Worm (Caenorhabditis elegans) whole organism, L4 larva: ENCODE measurements around the gene R05G6.1.
A peak's percentile ranks its signal among the peaks of the same experiment; 100 is the strongest.

Source experiments
- D1046.2 ChIP-seq: fragments of 200-800 bp; sonication (Bioruptor generic); IDR thresholded peaks from 2 replicates; pipeline ENCODE4 v1.3.6; 2022; ENCODE audit warnings: missing genetic modification characterization, missing compliant biosample characterization
- F44E2.7 ChIP-seq: fragments of 200-800 bp; sonication (Bioruptor generic); IDR thresholded peaks from 2 replicates; pipeline ENCODE4 v2.1.2; 2022; ENCODE audit warnings: missing genetic modification characterization, missing compliant biosample characterization
- T20F7.1 ChIP-seq: fragments of 200-800 bp; sonication (Bioruptor generic); optimal IDR thresholded peaks from 2 replicates; lab custom pipeline; 2018; ENCODE audit warnings: mild to moderate bottlenecking, missing genetic modification characterization, missing compliant biosample characterization
- ZK337.2 ChIP-seq: fragments of 200-800 bp; sonication (Bioruptor generic); IDR thresholded peaks from 2 replicates; pipeline ENCODE4 v1.3.6; 2022; ENCODE audit warnings: missing genetic modification reagents, missing genetic modification characterization, missing compliant biosample characterization
- aha-1 ChIP-seq: fragments of 150-350 bp; peaks from one replicate; lab custom pipeline; 2014; ENCODE audit warnings: missing biosample characterization, missing genetic modification characterization
- aly-2 ChIP-seq: sonication (generic microtip); optimal IDR thresholded peaks from 2 replicates; lab custom pipeline; 2018; ENCODE audit warnings: missing biosample characterization, missing genetic modification characterization
- ama-1 ChIP-seq: fragments of 150-350 bp; optimal IDR thresholded peaks from 2 replicates; lab custom pipeline; 2014; ENCODE audit warnings: inconsistent platforms, mixed read lengths
- arid-1 ChIP-seq: fragments of 200-800 bp; sonication (Bioruptor generic); conservative IDR thresholded peaks from 2 replicates; pipeline ENCODE4 v1.3.6; 2022; ENCODE audit warnings: missing genetic modification reagents, missing genetic modification characterization, missing compliant biosample characterization
- ceh-20 ChIP-seq: fragments of 200-800 bp; sonication (Bioruptor generic); IDR thresholded peaks from 2 replicates; pipeline ENCODE4 v1.3.6; 2022; ENCODE audit warnings: missing genetic modification reagents, missing genetic modification characterization, missing compliant biosample characterization
- ceh-32 ChIP-seq: sonication (generic microtip); optimal IDR thresholded peaks from 2 replicates; lab custom pipeline; 2016; ENCODE audit warnings: mild to moderate bottlenecking, missing genetic modification characterization, missing compliant biosample characterization; ENCODE audit not compliant: poor library complexity
- ceh-44 ChIP-seq: fragments of 200-800 bp; sonication (Bioruptor generic); IDR thresholded peaks from 2 replicates; pipeline ENCODE4 v1.3.6; 2022; ENCODE audit warnings: missing genetic modification reagents, missing genetic modification characterization, missing compliant biosample characterization
- ces-1 ChIP-seq: fragments of 150-350 bp; sonication (generic microtip); optimal IDR thresholded peaks from 4 replicates; lab custom pipeline; 2014; ENCODE audit warnings: missing biosample characterization, missing genetic modification reagents, missing genetic modification characterization
- daf-12 ChIP-seq: fragments of 150-350 bp; optimal IDR thresholded peaks from 2 replicates; lab custom pipeline; 2014; ENCODE audit warnings: missing biosample characterization, missing genetic modification reagents, missing genetic modification characterization
- daf-16 ChIP-seq, 3 experiments: sonication (generic microtip); optimal IDR thresholded peaks; 2 replicates each; lab custom pipeline; 2016 to 2017; ENCODE audit warnings: missing genetic modification characterization in 3 of 3, missing genetic modification reagents in 3 of 3, mild to moderate bottlenecking in 2 of 3, missing compliant biosample characterization in 2 of 3, missing biosample characterization in 1 of 3, moderate library complexity in 1 of 3
- daf-19 ChIP-seq: fragments of 200-800 bp; sonication (Bioruptor generic); conservative IDR thresholded peaks from 2 replicates; pipeline ENCODE4 v1.3.6; 2022; ENCODE audit warnings: missing genetic modification characterization, missing compliant biosample characterization
- daf-8 ChIP-seq: fragments of 200-800 bp; sonication (Bioruptor generic); IDR thresholded peaks from 2 replicates; pipeline ENCODE4 v1.3.6; 2022; ENCODE audit warnings: missing genetic modification characterization, missing compliant biosample characterization
- dmd-8 ChIP-seq: fragments of 200-800 bp; sonication (Bioruptor generic); IDR thresholded peaks from 2 replicates; pipeline ENCODE4 v1.3.6; 2022; ENCODE audit warnings: missing genetic modification characterization, missing compliant biosample characterization
- egl-43 ChIP-seq: fragments of 200-800 bp; sonication (Bioruptor generic); IDR thresholded peaks from 2 replicates; pipeline ENCODE4 v1.3.6; 2022; ENCODE audit warnings: missing genetic modification reagents, missing genetic modification characterization, missing compliant biosample characterization
- fkh-10 ChIP-seq: fragments of 150-350 bp; optimal IDR thresholded peaks from 2 replicates; lab custom pipeline; 2014; ENCODE audit warnings: missing biosample characterization, missing genetic modification reagents, missing genetic modification characterization
- gei-8 ChIP-seq: fragments of 200-800 bp; sonication (Bioruptor generic); optimal IDR thresholded peaks from 2 replicates; lab custom pipeline; 2018; ENCODE audit warnings: mild to moderate bottlenecking, missing genetic modification characterization, missing compliant biosample characterization
- hlh-11 ChIP-seq: fragments of 200-800 bp; sonication (Bioruptor generic); optimal IDR thresholded peaks from 2 replicates; lab custom pipeline; 2018; ENCODE audit warnings: mild to moderate bottlenecking, missing genetic modification characterization, missing compliant biosample characterization
- hlh-30 ChIP-seq: sonication (generic microtip); optimal IDR thresholded peaks from 2 replicates; lab custom pipeline; 2017; ENCODE audit warnings: antibody characterized with exemption, mild to moderate bottlenecking, missing genetic modification characterization, missing compliant biosample characterization; ENCODE audit not compliant: insufficient read depth
- lim-7 ChIP-seq: fragments of 200-800 bp; sonication (Bioruptor generic); IDR thresholded peaks from 2 replicates; pipeline ENCODE4 v1.3.6; 2022; ENCODE audit warnings: missing genetic modification characterization, missing compliant biosample characterization
- lin-13 ChIP-seq: fragments of 150-350 bp; optimal IDR thresholded peaks from 2 replicates; lab custom pipeline; 2014; ENCODE audit warnings: missing biosample characterization, missing genetic modification reagents, missing genetic modification characterization
- lin-15B ChIP-seq: fragments of 150-350 bp; sonication (generic microtip); optimal IDR thresholded peaks from 3 replicates; lab custom pipeline; 2014; ENCODE audit warnings: missing biosample characterization, missing genetic modification characterization
- lin-29 ChIP-seq: fragments of 200-800 bp; sonication (Bioruptor generic); IDR thresholded peaks from 2 replicates; pipeline ENCODE4 v1.3.6; 2022; ENCODE audit warnings: missing genetic modification reagents, missing genetic modification characterization, missing compliant biosample characterization
- lin-39 ChIP-seq: fragments of 150-350 bp; optimal IDR thresholded peaks from 2 replicates; lab custom pipeline; 2014; ENCODE audit warnings: missing biosample characterization, missing genetic modification reagents, missing genetic modification characterization
- madf-5 ChIP-seq, 2 experiments: fragments of 200-800 bp; sonication (Bioruptor generic); IDR thresholded peaks; 2 replicates each; pipeline ENCODE4 v1.3.6; 2022; ENCODE audit warnings: missing compliant biosample characterization in 2 of 2, missing genetic modification characterization in 2 of 2
- mep-1 ChIP-seq: fragments of 150-350 bp; sonication (generic microtip); optimal IDR thresholded peaks from 3 replicates; lab custom pipeline; 2014; ENCODE audit warnings: missing biosample characterization, missing genetic modification characterization
- mxl-2 ChIP-seq: fragments of 200-800 bp; sonication (Bioruptor generic); conservative IDR thresholded peaks from 2 replicates; pipeline ENCODE4 v1.3.6; 2022; ENCODE audit warnings: missing genetic modification reagents, missing genetic modification characterization, missing compliant biosample characterization
- mxl-3 ChIP-seq: fragments of 200-800 bp; sonication (Bioruptor generic); optimal IDR thresholded peaks from 2 replicates; lab custom pipeline; 2018; ENCODE audit warnings: mild to moderate bottlenecking, missing genetic modification characterization, missing compliant biosample characterization
- nhr-11 ChIP-seq: fragments of 150-350 bp; optimal IDR thresholded peaks from 2 replicates; lab custom pipeline; 2014; ENCODE audit warnings: missing biosample characterization, missing genetic modification characterization
- nhr-111 ChIP-seq: fragments of 200-800 bp; sonication (Bioruptor generic); optimal IDR thresholded peaks from 2 replicates; lab custom pipeline; 2018; ENCODE audit warnings: mild to moderate bottlenecking, missing genetic modification characterization, missing compliant biosample characterization
- nhr-42 ChIP-seq: fragments of 200-800 bp; sonication (Bioruptor generic); IDR thresholded peaks from 2 replicates; pipeline ENCODE4 v1.3.6; 2022; ENCODE audit warnings: missing genetic modification characterization, missing compliant biosample characterization
- nhr-48 ChIP-seq: sonication (generic microtip); optimal IDR thresholded peaks from 2 replicates; lab custom pipeline; 2016; ENCODE audit warnings: mild to moderate bottlenecking, missing genetic modification characterization, missing compliant biosample characterization
- nhr-6 ChIP-seq: fragments of 150-350 bp; optimal IDR thresholded peaks from 2 replicates; lab custom pipeline; 2014; ENCODE audit warnings: missing biosample characterization, missing genetic modification characterization
- nhr-76 ChIP-seq: fragments of 150-350 bp; optimal IDR thresholded peaks from 2 replicates; lab custom pipeline; 2014; ENCODE audit warnings: missing biosample characterization, missing genetic modification characterization
- pha-4 ChIP-seq, 2 experiments: fragments of 150-350 bp in 1 of 2; fragments of 200-800 bp in 1 of 2; sonication (Bioruptor generic) in 1 of 2; IDR thresholded peaks in 1 of 2; optimal IDR thresholded peaks in 1 of 2; 2 replicates each; pipeline versions ENCODE4 v1.3.6 to Lab custom; 2014 to 2022; ENCODE audit warnings: missing genetic modification characterization in 2 of 2, missing genetic modification reagents in 2 of 2, missing biosample characterization in 1 of 2, missing compliant biosample characterization in 1 of 2
- rbr-2 ChIP-seq: sonication (generic microtip); optimal IDR thresholded peaks from 2 replicates; lab custom pipeline; 2016; ENCODE audit warnings: missing genotype, missing genetic modification characterization, missing compliant biosample characterization
- saeg-2 ChIP-seq: fragments of 200-800 bp; sonication (Bioruptor generic); IDR thresholded peaks from 2 replicates; pipeline ENCODE4 v1.3.6; 2022; ENCODE audit warnings: missing genetic modification reagents, missing genetic modification characterization, missing compliant biosample characterization
- sdz-12 ChIP-seq: fragments of 200-800 bp; sonication (Bioruptor generic); optimal IDR thresholded peaks from 2 replicates; lab custom pipeline; 2018; ENCODE audit warnings: mild to moderate bottlenecking, missing genetic modification characterization, missing compliant biosample characterization
- snpc-1.2 ChIP-seq: fragments of 200-800 bp; sonication (Bioruptor generic); IDR thresholded peaks from 2 replicates; pipeline ENCODE4 v1.3.6; 2022; ENCODE audit warnings: missing genetic modification reagents, missing genetic modification characterization, missing compliant biosample characterization
- snpc-4 ChIP-seq: fragments of 150-350 bp; optimal IDR thresholded peaks from 2 replicates; lab custom pipeline; 2014; ENCODE audit warnings: missing biosample characterization, missing genetic modification characterization
- tag-97 ChIP-seq: fragments of 200-800 bp; sonication (Bioruptor generic); IDR thresholded peaks from 2 replicates; pipeline ENCODE4 v1.3.6; 2022; ENCODE audit warnings: missing genetic modification characterization, missing compliant biosample characterization
- tra-1 ChIP-seq: fragments of 200-800 bp; sonication (Bioruptor generic); IDR thresholded peaks from 2 replicates; pipeline ENCODE4 v1.3.6; 2022; ENCODE audit warnings: missing genetic modification reagents, missing genetic modification characterization, missing compliant biosample characterization
- unc-39 ChIP-seq: sonication (generic microtip); optimal IDR thresholded peaks from 2 replicates; lab custom pipeline; 2017; ENCODE audit warnings: missing biosample characterization, missing genetic modification characterization
- vab-7 ChIP-seq: fragments of 200-800 bp; sonication (Bioruptor generic); IDR thresholded peaks from 2 replicates; pipeline ENCODE4 v1.3.6; 2022; ENCODE audit warnings: missing genetic modification reagents, missing genetic modification characterization, missing compliant biosample characterization
- zfp-2 ChIP-seq: sonication (generic microtip); optimal IDR thresholded peaks from 2 replicates; lab custom pipeline; 2016; ENCODE audit warnings: mild to moderate bottlenecking, missing genetic modification characterization, missing compliant biosample characterization
- zfp-3 ChIP-seq: fragments of 200-800 bp; sonication (Bioruptor generic); conservative IDR thresholded peaks from 2 replicates; pipeline ENCODE4 v1.3.6; 2022; ENCODE audit warnings: missing genetic modification reagents, missing genetic modification characterization, missing compliant biosample characterization
- zip-2 ChIP-seq: fragments of 150-350 bp; optimal IDR thresholded peaks from 2 replicates; lab custom pipeline; 2014; ENCODE audit warnings: missing biosample characterization, missing genetic modification characterization
- ztf-7 ChIP-seq: fragments of 150-350 bp; optimal IDR thresholded peaks from 2 replicates; lab custom pipeline; 2014; ENCODE audit warnings: missing biosample characterization, missing genetic modification characterization

The R05G6.1 gene

DNA sequence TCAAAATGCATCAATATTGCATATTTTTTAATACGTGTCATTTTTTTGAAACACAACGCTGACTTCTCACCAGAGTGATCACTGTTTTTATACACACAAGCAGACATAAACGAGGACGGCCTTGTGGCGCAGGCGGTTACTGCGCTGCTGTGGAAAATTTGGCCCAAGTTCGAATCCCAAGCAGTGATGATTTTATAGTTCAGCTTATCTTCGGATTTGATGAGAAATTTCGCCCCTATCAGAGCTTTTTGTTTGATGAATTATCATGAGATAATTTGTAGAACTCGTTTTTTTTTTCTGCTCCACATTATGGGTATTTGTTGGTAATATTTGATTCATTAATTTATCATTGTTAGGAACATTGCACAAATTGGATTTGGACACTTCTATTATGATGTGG is 41.5 kb downstream of the R05G6.1 start:
- peak; percentile 96 for TF ChIP-seq nhr-111
- TF ChIP-seq daf-16 (GFP tag; optimal IDR thresholded peaks at IDR 0.05; lab: Kevin White, UChicago), result peak; percentile 73 to 97
- TF ChIP-seq daf-16 (tag; optimal IDR thresholded peaks at IDR 0.05; lab: Kevin White, UChicago), result peak; percentile 82
- no peak; the same call in 1 of the 2 replicates for TF ChIP-seq daf-19 (GFP tag; lab: Robert Waterston, UW)
- TF ChIP-seq snpc-4 (tag; lab: Kevin White, UChicago), result no peak
- no peak for TF ChIP-seq fkh-10
- peak; percentile 97 for TF ChIP-seq F44E2.7 (GFP tag; lab: Robert Waterston, UW)
- no peak for TF ChIP-seq daf-8
- peak; percentile 86 for TF ChIP-seq mep-1 (tag; lab: Kevin White, UChicago)
- TF ChIP-seq nhr-11 (tag; lab: Kevin White, UChicago), result no peak
- no peak for TF ChIP-seq unc-39 (tag; lab: Kevin White, UChicago)
- TF ChIP-seq aly-2 (tag; lab: Kevin White, UChicago), result peak; percentile 85
- TF ChIP-seq zfp-2, result peak; percentile 73
- TF ChIP-seq gei-8 (GFP tag; lab: Kevin White, UChicago), result peak; percentile 92
- peak; percentile 90 for TF ChIP-seq tra-1 (GFP tag; lab: Robert Waterston, UW)
- TF ChIP-seq saeg-2 (GFP tag; lab: Robert Waterston, UW), result peak; percentile 79
- peak; percentile 60; the same call in 1 of the 2 replicates for TF ChIP-seq lin-29 (GFP tag; lab: Robert Waterston, UW)
- no peak for TF ChIP-seq daf-12 (tag; lab: Kevin White, UChicago)
- TF ChIP-seq nhr-42 (GFP tag; lab: Robert Waterston, UW), result peak; percentile 87
- peak; percentile 82 for TF ChIP-seq T20F7.1 (GFP tag; lab: Kevin White, UChicago)
- peak; percentile 95 for TF ChIP-seq sdz-12
- no peak for TF ChIP-seq tag-97 (GFP tag; lab: Robert Waterston, UW)
- TF ChIP-seq hlh-11 (tag; lab: Kevin White, UChicago), result peak; percentile 59
- TF ChIP-seq nhr-6 (tag; lab: Kevin White, UChicago), result peak; percentile 50
- no peak for TF ChIP-seq lin-39
- peak; percentile 82 for TF ChIP-seq mxl-3
- peak; percentile 68 for TF ChIP-seq ama-1
- peak; percentile 84; the same call in 1 of the 2 replicates for TF ChIP-seq D1046.2 (GFP tag; lab: Robert Waterston, UW)
- peak; percentile 95 for TF ChIP-seq vab-7 (GFP tag; lab: Robert Waterston, UW)
- peak; percentile 90 to 95 for TF ChIP-seq madf-5 (GFP tag; IDR thresholded peaks at IDR 0.05; lab: Robert Waterston, UW)
- TF ChIP-seq arid-1 (GFP tag; lab: Robert Waterston, UW), result no peak; the same call in 1 of the 2 replicates
- peak; percentile 71 for TF ChIP-seq hlh-30
- TF ChIP-seq zfp-3, result peak; percentile 84
- peak; percentile 95 for TF ChIP-seq pha-4 (GFP tag; IDR thresholded peaks at IDR 0.05; lab: Robert Waterston, UW)
- no peak for TF ChIP-seq pha-4 (tag; optimal IDR thresholded peaks at IDR 0.05; lab: Kevin White, UChicago)
- peak; percentile 66 for TF ChIP-seq ces-1 (GFP tag; lab: Kevin White, UChicago)
- TF ChIP-seq ZK337.2, result peak; percentile 74; the same call in 1 of the 2 replicates
- TF ChIP-seq ceh-32, result peak; percentile 31
- TF ChIP-seq ztf-7 (tag; lab: Kevin White, UChicago), result peak; percentile 71
- peak; percentile 80 for TF ChIP-seq mxl-2 (GFP tag; lab: Robert Waterston, UW)
- peak; percentile 98 for TF ChIP-seq dmd-8 (GFP tag; lab: Robert Waterston, UW)
- peak; percentile 87 for TF ChIP-seq rbr-2 (tag; lab: Kevin White, UChicago)
- TF ChIP-seq zip-2 (tag; lab: Kevin White, UChicago), result peak; percentile 69
- peak; percentile 95 for TF ChIP-seq snpc-1.2
- peak; percentile 98 for TF ChIP-seq egl-43 (GFP tag; lab: Robert Waterston, UW)
- no peak for TF ChIP-seq nhr-76
- TF ChIP-seq aha-1 (tag; lab: Kevin White, UChicago), result peak; percentile 98
- TF ChIP-seq ceh-20, result no peak; the same call in none of the 2 replicates
- peak; percentile 81 for TF ChIP-seq nhr-48 (tag; lab: Kevin White, UChicago)
- peak; percentile 100 for TF ChIP-seq lim-7 (GFP tag; lab: Robert Waterston, UW)
- no peak for TF ChIP-seq lin-15B (tag; lab: Kevin White, UChicago)
- peak; percentile 93 for TF ChIP-seq ceh-44 (GFP tag; lab: Robert Waterston, UW)
- peak; percentile 83 for TF ChIP-seq lin-13 (GFP tag; lab: Kevin White, UChicago)
